Worm (Caenorhabditis elegans): ENCODE measurements around the gene nhr-37.

Gene nhr-37

ce11 chrV:6652051-6652450 is 30.1 kb downstream of the nhr-37 start, which contains the start of gene T10H9.8:
T10H9.8 (plus strand) TSS chrV:6652351.
- TF ChIP-seq ttx-3 (tag; optimal IDR thresholded peaks at IDR 0.05) (no peak), sox-4 (tag; optimal IDR thresholded peaks at IDR 0.05) (no peak), ceh-14 (tag; optimal IDR thresholded peaks at IDR 0.05) (no peak), fkh-10 (GFP tag; optimal IDR thresholded peaks at IDR 0.05) (no peak)

ce11 chrV:6655174-6655573 is 33.2 kb downstream of the nhr-37 start, which contains the start of gene syx-18:
syx-18 (minus strand) TSS chrV:6655449.
- no peak for TF ChIP-seq unc-42 (tag; optimal IDR thresholded peaks at IDR 0.05)
- no peak for TF ChIP-seq dve-1 (tag; optimal IDR thresholded peaks at IDR 0.05)
- TF ChIP-seq hlh-8 (tag; optimal IDR thresholded peaks at IDR 0.05) = no peak
- no peak for TF ChIP-seq ama-1 (optimal IDR thresholded peaks at IDR 0.05)
- TF ChIP-seq ceh-34 (tag; optimal IDR thresholded peaks at IDR 0.05) = no peak
- no peak for TF ChIP-seq mec-3 (tag; optimal IDR thresholded peaks at IDR 0.05; ENCODE audit: borderline replicate concordance)
- TF ChIP-seq pha-4 (tag; optimal IDR thresholded peaks at IDR 0.05) = no peak
- no peak for TF ChIP-seq npax-4 (tag; optimal IDR thresholded peaks at IDR 0.05)
- TF ChIP-seq madf-2 (tag; optimal IDR thresholded peaks at IDR 0.05) = no peak
- TF ChIP-seq syd-9 (tag; optimal IDR thresholded peaks at IDR 0.05) = no peak
- no peak for TF ChIP-seq hlh-6 (tag; optimal IDR thresholded peaks at IDR 0.05)
- no peak for TF ChIP-seq fkh-6 (tag; optimal IDR thresholded peaks at IDR 0.05)
- TF ChIP-seq sox-4 (tag; optimal IDR thresholded peaks at IDR 0.05) = no peak
- no peak for TF ChIP-seq pha-2 (tag; optimal IDR thresholded peaks at IDR 0.05)
- no peak for TF ChIP-seq unc-86 (tag; optimal IDR thresholded peaks at IDR 0.05)
- no peak for TF ChIP-seq rnt-1 (tag; optimal IDR thresholded peaks at IDR 0.05)
- no peak for TF ChIP-seq pqm-1 (tag; optimal IDR thresholded peaks at IDR 0.05)
- TF ChIP-seq Y22D7AL.16 (tag; optimal IDR thresholded peaks at IDR 0.05) = no peak
- no peak for TF ChIP-seq elt-4 (tag; optimal IDR thresholded peaks at IDR 0.05)
- TF ChIP-seq sdc-2 (tag; optimal IDR thresholded peaks at IDR 0.05) = no peak

- TF ChIP-seq zip-5 (tag; optimal IDR thresholded peaks at IDR 0.05) (no peak), nhr-232 (tag; optimal IDR thresholded peaks at IDR 0.05) (no peak), tbx-7 (tag; optimal IDR thresholded peaks at IDR 0.05) (no peak), nfya-1 (tag; optimal IDR thresholded peaks at IDR 0.05) (peak; percentile 22), lim-6 (tag; optimal IDR thresholded peaks at IDR 0.05) (no peak), K02D7.2 (tag; optimal IDR thresholded peaks at IDR 0.05) (no peak), F13H6.1 (tag; optimal IDR thresholded peaks at IDR 0.05) (no peak), Y22D7AL.16 (tag; optimal IDR thresholded peaks at IDR 0.05) (no peak), ceh-22 (tag; optimal IDR thresholded peaks at IDR 0.05) (no peak), tbx-2 (tag; optimal IDR thresholded peaks at IDR 0.05) (no peak), fax-1 (tag; optimal IDR thresholded peaks at IDR 0.05) (no peak), dve-1 (tag; optimal IDR thresholded peaks at IDR 0.05) (peak; percentile 46), ceh-48 (tag; optimal IDR thresholded peaks at IDR 0.05) (peak; percentile 46), ceh-19 (GFP tag; optimal IDR thresholded peaks at IDR 0.05) (no peak), unc-55 (GFP tag; optimal IDR thresholded peaks at IDR 0.05) (peak; percentile 72), odd-2 (tag; optimal IDR thresholded peaks at IDR 0.05) (no peak), ceh-31 (tag; optimal IDR thresholded peaks at IDR 0.05) (peak; percentile 35), che-1 (tag; optimal IDR thresholded peaks at IDR 0.05) (no peak), ets-4 (tag; optimal IDR thresholded peaks at IDR 0.05) (no peak), ceh-45 (GFP tag; IDR thresholded peaks at IDR 0.05) (no peak), eyg-1 (tag; optimal IDR thresholded peaks at IDR 0.05) (no peak), hlh-30 (tag; optimal IDR thresholded peaks at IDR 0.05; ENCODE audit: insufficient read depth) (peak; percentile 33), sdc-2 (tag; optimal IDR thresholded peaks at IDR 0.05) (no peak)
Observed at ce11 chrV:6656451-6657115, 34.6 kb downstream of the nhr-37 start, which contains the start of gene snb-1. snb-1 (minus strand) TSS chrV:6656501.
